Fruit fly (Drosophila melanogaster): Measurements from ENCODE around the gene Grl36b.
A peak's percentile ranks its signal among the peaks of the same experiment; 100 is the strongest.

Grl36b gene

DNA sequence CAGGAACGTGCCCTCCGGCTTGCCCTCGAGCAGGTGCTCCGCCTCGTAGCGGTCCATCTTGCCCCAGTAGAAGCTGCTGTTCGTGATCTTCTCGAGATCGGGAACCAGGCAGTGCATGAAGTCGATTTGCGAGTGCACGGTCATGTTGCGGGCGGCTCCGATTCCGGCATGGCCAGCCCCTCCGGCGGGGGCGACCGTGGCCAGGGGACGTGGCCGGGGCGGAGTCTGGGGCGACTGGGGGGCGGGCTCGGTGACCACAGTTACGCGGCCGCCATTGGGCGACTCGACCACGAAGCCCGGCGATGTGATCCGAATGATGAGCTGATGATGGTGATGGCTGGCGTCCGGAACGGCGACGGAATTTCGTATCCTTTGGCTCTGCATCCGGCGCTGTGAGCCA lies 15.0 kb upstream of the Grl36b start (continued):
- TF ChIP-seq CG12299 (tag; optimal IDR thresholded peaks at IDR 0.05) (no peak), gt (GFP tag; IDR thresholded peaks at IDR 0.05) (no peak), BtbVII (GFP tag; optimal IDR thresholded peaks at IDR 0.05) (no peak), zen2 (GFP tag; IDR thresholded peaks at IDR 0.05; ENCODE audit: partially characterized antibody) (0 out of 3 replicates have a peak, but pooled peaks have one; percentile 33), ranshi (GFP tag; IDR thresholded peaks at IDR 0.05) (no peak), CG11723 (GFP tag; optimal IDR thresholded peaks at IDR 0.05) (no peak), oc (tag; optimal IDR thresholded peaks at IDR 0.05) (no peak), Hr39 (optimal IDR thresholded peaks at IDR 0.05) (peak; percentile 80), Neu2 (GFP tag; optimal IDR thresholded peaks at IDR 0.05; ENCODE audit: borderline replicate concordance) (no peak), bsh (GFP tag; optimal IDR thresholded peaks at IDR 0.05) (no peak)

DNA sequence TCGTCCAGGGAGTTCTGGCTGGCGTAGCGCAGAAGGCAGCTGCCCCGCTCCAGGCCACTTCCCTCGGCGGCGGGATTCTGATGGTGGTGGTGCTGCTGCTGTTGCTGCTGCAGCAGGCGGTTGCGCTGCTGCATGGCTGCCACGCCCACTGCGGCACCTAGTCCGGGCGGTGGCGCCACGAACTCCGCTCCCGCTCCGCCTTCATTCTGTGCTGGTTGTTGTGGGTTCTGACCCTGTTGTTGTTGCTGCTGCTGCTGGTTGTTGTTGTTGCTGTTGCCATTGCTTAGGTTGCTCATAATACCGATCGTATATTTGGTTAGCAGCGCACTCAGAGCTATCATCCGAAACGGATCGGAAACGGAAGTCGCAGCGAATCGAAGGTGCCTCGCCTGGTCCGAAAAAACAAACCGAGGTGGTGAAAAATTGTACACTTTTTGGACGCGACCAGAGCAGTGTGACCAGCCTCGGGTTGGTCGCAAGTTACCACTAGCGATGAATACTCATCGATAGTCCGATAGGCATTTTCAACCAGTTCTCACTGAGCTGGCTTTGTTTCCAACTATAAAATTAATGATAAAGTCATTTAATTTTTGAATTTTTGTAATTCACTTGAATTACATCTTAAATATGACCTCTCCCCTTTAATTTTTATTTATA lies 12.2 kb upstream of the Grl36b start, which contains the start of gene kel:
Gene kel, minus strand, starts transcription at position 493 of the 657 bp plus-strand sequence.
- TF ChIP-seq vvl (GFP tag; IDR thresholded peaks at IDR 0.05) = peak; percentile 67
- TF ChIP-seq kni (GFP tag; optimal IDR thresholded peaks at IDR 0.05) = no peak
- no peak for TF ChIP-seq danr (GFP tag; IDR thresholded peaks at IDR 0.05)
- no peak for TF ChIP-seq Hey (tag; optimal IDR thresholded peaks at IDR 0.05)
- TF ChIP-seq gce (GFP tag; IDR thresholded peaks at IDR 0.05) = no peak
- TF ChIP-seq mld (GFP tag; IDR thresholded peaks at IDR 0.05; ENCODE audit: partially characterized antibody) = no peak
- no peak for TF ChIP-seq D (optimal IDR thresholded peaks at IDR 0.05)
- TF ChIP-seq D (GFP tag; optimal IDR thresholded peaks at IDR 0.05) = no peak
- peak; percentile 51; the same call in 1 of the 2 replicates for TF ChIP-seq E2f2 (GFP tag; IDR thresholded peaks at IDR 0.05)
- TF ChIP-seq CG3838 (GFP tag; optimal IDR thresholded peaks at IDR 0.05) = no peak
- TF ChIP-seq CG33557 (GFP tag; optimal IDR thresholded peaks at IDR 0.05) = peak; percentile 31
- TF ChIP-seq lab (GFP tag; optimal IDR thresholded peaks at IDR 0.05) = peak; percentile 75
- peak; percentile 60 for TF ChIP-seq CG17568 (GFP tag; optimal IDR thresholded peaks at IDR 0.05)
- TF ChIP-seq HLH3B (GFP tag; IDR thresholded peaks at IDR 0.05) = peak; percentile 38; the same call in 1 of the 2 replicates
- no peak for TF ChIP-seq p53 (GFP tag; optimal IDR thresholded peaks at IDR 0.05)
- no peak for TF ChIP-seq Fer2 (tag; optimal IDR thresholded peaks at IDR 0.05)
- peak; percentile 67 for TF ChIP-seq nau (GFP tag; optimal IDR thresholded peaks at IDR 0.05)
- peak; percentile 13 for TF ChIP-seq CG6813 (GFP tag; optimal IDR thresholded peaks at IDR 0.05)
- no peak for TF ChIP-seq nom (GFP tag; optimal IDR thresholded peaks at IDR 0.05)
- peak; percentile 20 for TF ChIP-seq eyg (GFP tag; optimal IDR thresholded peaks at IDR 0.05)
- no peak for TF ChIP-seq CG31388 (GFP tag; optimal IDR thresholded peaks at IDR 0.05)
- peak; percentile 50 for TF ChIP-seq CG6854 (GFP tag; optimal IDR thresholded peaks at IDR 0.05)
- peak; percentile 59 for TF ChIP-seq sob (GFP tag; IDR thresholded peaks at IDR 0.05)
- TF ChIP-seq CG11398 (GFP tag; optimal IDR thresholded peaks at IDR 0.05) = peak; percentile 25
- TF ChIP-seq CG13287 (GFP tag; IDR thresholded peaks at IDR 0.05; ENCODE audit: partially characterized antibody) = peak; percentile 82
- no peak for TF ChIP-seq CG14050 (GFP tag; IDR thresholded peaks at IDR 0.05)
- no peak for TF ChIP-seq H15 (GFP tag; IDR thresholded peaks at IDR 0.05)
- TF ChIP-seq sens-2 (GFP tag; IDR thresholded peaks at IDR 0.05) = no peak
- peak; percentile 27 for TF ChIP-seq Chrac-16 (GFP tag; optimal IDR thresholded peaks at IDR 0.05)
- TF ChIP-seq cad (GFP tag; optimal IDR thresholded peaks at IDR 0.05) = peak; percentile 39
- TF ChIP-seq CG12219 (GFP tag; optimal IDR thresholded peaks at IDR 0.05) = peak; percentile 44
- peak; percentile 61 for TF ChIP-seq nerfin-2 (GFP tag; IDR thresholded peaks at IDR 0.05; ENCODE audit: partially characterized antibody)
- TF ChIP-seq CG1602 (GFP tag; optimal IDR thresholded peaks at IDR 0.05) = no peak
- TF ChIP-seq Six4 (GFP tag; optimal IDR thresholded peaks at IDR 0.05) = no peak
- TF ChIP-seq Xbp1 (GFP tag; optimal IDR thresholded peaks at IDR 0.05) = peak; percentile 55
- TF ChIP-seq CG15011 (GFP tag; optimal IDR thresholded peaks at IDR 0.05) = no peak
- TF ChIP-seq CG13624 (GFP tag; optimal IDR thresholded peaks at IDR 0.05) = peak; percentile 42
- TF ChIP-seq repo (GFP tag; optimal IDR thresholded peaks at IDR 0.05) = no peak
- no peak for TF ChIP-seq usp (GFP tag; optimal IDR thresholded peaks at IDR 0.05)
- TF ChIP-seq dan (GFP tag; IDR thresholded peaks at IDR 0.05) = no peak
